Worm (Caenorhabditis elegans): ENCODE measurements around the gene T05A12.4.

Gene T05A12.4

ce11 chrIV:6881183-6881582 is 6.6 kb upstream of the T05A12.4 start (continued):
- TF ChIP-seq F57C9.4 (tag; optimal IDR thresholded peaks at IDR 0.05) (no peak), nfya-1 (tag; optimal IDR thresholded peaks at IDR 0.05; ENCODE audit: borderline replicate concordance, insufficient read depth) (no peak), somi-1 (GFP tag; optimal IDR thresholded peaks at IDR 0.05) (peak; percentile 18), dox-1 (GFP tag; IDR thresholded peaks at IDR 0.05) (no peak), T26A5.8 (tag; optimal IDR thresholded peaks at IDR 0.05) (no peak), attf-5 (GFP tag; optimal IDR thresholded peaks at IDR 0.05) (peak; percentile 28), K12H6.12 (tag; optimal IDR thresholded peaks at IDR 0.05) (peak; percentile 55), F10E7.11 (tag; optimal IDR thresholded peaks at IDR 0.05) (no peak)

- TF ChIP-seq F22D6.2 (tag; optimal IDR thresholded peaks at IDR 0.05) (no peak), hlh-12 (tag; optimal IDR thresholded peaks at IDR 0.05) (no peak), K12H6.12 (tag; optimal IDR thresholded peaks at IDR 0.05) (no peak)
Measured at ce11 chrIV:6883342-6883741, 4.4 kb upstream of the T05A12.4 start, which contains the start of gene tre-2. tre-2 (minus strand) TSS chrIV:6883442.

ce11 chrIV:6903575-6903974 is 15.8 kb downstream of the T05A12.4 start, which contains the start of gene T22D1.5:
T22D1.5 (plus strand) TSS chrIV:6903950.
- no peak for TF ChIP-seq bed-1 (GFP tag; IDR thresholded peaks at IDR 0.05)
- no peak for TF ChIP-seq lsy-27 (tag; optimal IDR thresholded peaks at IDR 0.05; ENCODE audit: borderline replicate concordance, insufficient read depth)
- TF ChIP-seq tbp1 (GFP tag; optimal IDR thresholded peaks at IDR 0.05): no peak
- TF ChIP-seq C17E4.6 (GFP tag; IDR thresholded peaks at IDR 0.05): 0 out of 2 replicates have a peak, but pooled peaks have one; percentile 39
- no peak for TF ChIP-seq lin-26 (GFP tag; IDR thresholded peaks at IDR 0.05)
- TF ChIP-seq snpc-4 (GFP tag; optimal IDR thresholded peaks at IDR 0.05): peak; percentile 61
- peak in 3 of 4 experiments; percentile 70 to 83 (median 77) for TF ChIP-seq snpc-4 (tag; optimal IDR thresholded peaks at IDR 0.05)
- peak; percentile 94 for TF ChIP-seq efl-1 (GFP tag; optimal IDR thresholded peaks at IDR 0.05)
- no peak for TF ChIP-seq B0336.3 (GFP tag; IDR thresholded peaks at IDR 0.05)
- peak; percentile 82 for TF ChIP-seq snpc-3.4 (tag; optimal IDR thresholded peaks at IDR 0.05)
- TF ChIP-seq F49E8.2 (tag; optimal IDR thresholded peaks at IDR 0.05; ENCODE audit: insufficient read depth): peak; percentile 9
- TF ChIP-seq lsl-1 (GFP tag; optimal IDR thresholded peaks at IDR 0.05): peak; percentile 91
- TF ChIP-seq D2030.7 (GFP tag; IDR thresholded peaks at IDR 0.05): peak; percentile 86
- no peak for TF ChIP-seq ceh-79 (tag; optimal IDR thresholded peaks at IDR 0.05)
- TF ChIP-seq Y67H2A.10 (GFP tag; conservative IDR thresholded peaks at IDR 0.05): no peak
- TF ChIP-seq madf-3 (GFP tag; IDR thresholded peaks at IDR 0.05): no peak
- peak; percentile 57 for TF ChIP-seq dpl-1 (GFP tag; optimal IDR thresholded peaks at IDR 0.05)
- TF ChIP-seq Y53G8AR.9 (GFP tag; conservative IDR thresholded peaks at IDR 0.05): no peak
- TF ChIP-seq lin-54 (GFP tag; optimal IDR thresholded peaks at IDR 0.05): no peak
- TF ChIP-seq xnd-1 (tag; optimal IDR thresholded peaks at IDR 0.05): peak; percentile 92
- no peak for TF ChIP-seq ceh-58 (GFP tag; IDR thresholded peaks at IDR 0.05)
- no peak for TF ChIP-seq T07F8.4 (tag; optimal IDR thresholded peaks at IDR 0.05)
- no peak for TF ChIP-seq ccch-3 (GFP tag; optimal IDR thresholded peaks at IDR 0.05)
- TF ChIP-seq lin-40 (tag; optimal IDR thresholded peaks at IDR 0.05): no peak
- TF ChIP-seq snpc-1.1 (tag; optimal IDR thresholded peaks at IDR 0.05; ENCODE audit: insufficient read depth): peak; percentile 50
- TF ChIP-seq F33H1.4 (GFP tag; IDR thresholded peaks at IDR 0.05): peak; percentile 93
- TF ChIP-seq Y53F4B.3 (GFP tag; IDR thresholded peaks at IDR 0.05): no peak
- TF ChIP-seq lag-1 (GFP tag; IDR thresholded peaks at IDR 0.05): no peak
- TF ChIP-seq madf-8 (GFP tag; conservative IDR thresholded peaks at IDR 0.05): peak; percentile 95
- TF ChIP-seq die-1 (tag; optimal IDR thresholded peaks at IDR 0.05): no peak
- no peak for TF ChIP-seq athp-1 (tag; optimal IDR thresholded peaks at IDR 0.05)
- no peak for TF ChIP-seq hmg-1.2 (GFP tag; IDR thresholded peaks at IDR 0.05)
- TF ChIP-seq lin-35 (GFP tag; optimal IDR thresholded peaks at IDR 0.05): peak in 1 of 3 experiments; percentile 18
- peak; percentile 11 for TF ChIP-seq him-1 (tag; optimal IDR thresholded peaks at IDR 0.05)
- no peak for TF ChIP-seq cebp-2 (GFP tag; IDR thresholded peaks at IDR 0.05)
- TF ChIP-seq hmg-20 (GFP tag; IDR thresholded peaks at IDR 0.05): no peak

All from whole organism, young adult.